Worm (Caenorhabditis elegans) whole organism, L2 larva: ENCODE measurements around the gene cyp-35B1.

Experiments used
- mab-5 ChIP-seq: fragments of 150-350 bp; optimal IDR thresholded peaks from 2 replicates; lab custom pipeline; 2014; ENCODE audit warnings: missing biosample characterization, missing genetic modification characterization
- zag-1 ChIP-seq: fragments of 150-350 bp; optimal IDR thresholded peaks from 2 replicates; lab custom pipeline; 2014; ENCODE audit warnings: missing biosample characterization, missing genetic modification characterization

- no peak for TF ChIP-seq mab-5
- no peak for TF ChIP-seq zag-1 (tag; lab: Kevin White, UChicago)
Observed at ce11 chrV:3985104-3985503, 46.3 kb downstream of the cyp-35B1 start.
